Fruit fly (Drosophila melanogaster) whole organism, pupa: ENCODE measurements around the gene CG11149.

Experiments
- CG10348 ChIP-seq: fragments of 200-800 bp; sonication (Bioruptor generic); IDR thresholded peaks from 2 replicates; pipeline ENCODE4 v1.3.6; 2022; ENCODE audit warnings: missing biosample characterization, missing genetic modification characterization
- CG12605 ChIP-seq: fragments of 200-800 bp; sonication (Bioruptor generic); IDR thresholded peaks from 2 replicates; pipeline ENCODE4 v1.3.6; 2022; ENCODE audit warnings: missing biosample characterization, missing genetic modification characterization
- CG13204 ChIP-seq: fragments of 200-800 bp; sonication (Bioruptor generic); optimal IDR thresholded peaks from 2 replicates; lab custom pipeline; 2018; ENCODE audit warnings: missing biosample characterization, mild to moderate bottlenecking, missing genetic modification characterization, moderate library complexity
- CG14655 ChIP-seq: fragments of 200-800 bp; sonication (Bioruptor generic); optimal IDR thresholded peaks from 3 replicates; lab custom pipeline; 2017; ENCODE audit warnings: mild to moderate bottlenecking, missing biosample characterization, missing genetic modification reagents, missing genetic modification characterization
- CG15710 ChIP-seq: fragments of 200-800 bp; sonication (Bioruptor generic); optimal IDR thresholded peaks from 2 replicates; lab custom pipeline; 2018; ENCODE audit warnings: missing biosample characterization, mild to moderate bottlenecking, missing genetic modification characterization, moderate library complexity
- CG17806 ChIP-seq: fragments of 200-800 bp; sonication (Bioruptor generic); optimal IDR thresholded peaks from 2 replicates; lab custom pipeline; 2018; ENCODE audit warnings: missing biosample characterization, mild to moderate bottlenecking, missing genetic modification characterization, moderate library complexity
- CG32121 ChIP-seq: fragments of 200-800 bp; sonication (Bioruptor generic); IDR thresholded peaks from 2 replicates; pipeline ENCODE4 v1.3.6; 2022; ENCODE audit warnings: missing biosample characterization, missing genetic modification characterization
- CG34367 ChIP-seq: fragments of 200-800 bp; sonication (Bioruptor generic); optimal IDR thresholded peaks from 2 replicates; lab custom pipeline; 2018; ENCODE audit warnings: missing biosample characterization, mild to moderate bottlenecking, missing genetic modification characterization
- CG4496 ChIP-seq: fragments of 200-800 bp; sonication (Bioruptor generic); IDR thresholded peaks from 3 replicates; pipeline ENCODE4 v1.3.6; 2022; ENCODE audit warnings: missing biosample characterization, missing genetic modification characterization
- CG8159 ChIP-seq: fragments of 200-800 bp; sonication (Bioruptor generic); optimal IDR thresholded peaks from 3 replicates; lab custom pipeline; 2018; ENCODE audit warnings: missing biosample characterization, mild to moderate bottlenecking, missing genetic modification characterization, moderate library complexity
- CG8301 ChIP-seq: fragments of 200-800 bp; sonication (Bioruptor generic); optimal IDR thresholded peaks from 2 replicates; lab custom pipeline; 2018; ENCODE audit warnings: missing biosample characterization, mild to moderate bottlenecking, missing genetic modification characterization
- CG9948 ChIP-seq: fragments of 200-800 bp; sonication (Bioruptor generic); optimal IDR thresholded peaks from 2 replicates; lab custom pipeline; 2018; ENCODE audit warnings: missing biosample characterization, mild to moderate bottlenecking, missing genetic modification characterization, moderate library complexity
- D1 ChIP-seq: fragments of 200-800 bp; sonication (Bioruptor generic); optimal IDR thresholded peaks from 2 replicates; lab custom pipeline; 2018; ENCODE audit warnings: missing biosample characterization, mild to moderate bottlenecking, missing genetic modification characterization, moderate library complexity
- EcR ChIP-seq: fragments of 200-800 bp; sonication (Bioruptor generic); optimal IDR thresholded peaks from 3 replicates; lab custom pipeline; 2019; ENCODE audit warnings: missing biosample characterization, missing genetic modification characterization, mild to moderate bottlenecking, moderate library complexity, missing genetic modification reagents
- Ets98B ChIP-seq: fragments of 200-800 bp; sonication (Bioruptor generic); IDR thresholded peaks from 2 replicates; pipeline ENCODE4 v1.3.6; 2022; ENCODE audit warnings: missing biosample characterization, missing genetic modification characterization
- Pif1A ChIP-seq: fragments of 200-800 bp; sonication (Bioruptor generic); optimal IDR thresholded peaks from 3 replicates; lab custom pipeline; 2016; ENCODE audit warnings: missing biosample characterization, missing genetic modification characterization
- Pif1B ChIP-seq: fragments of 200-800 bp; sonication (Bioruptor generic); optimal IDR thresholded peaks from 3 replicates; lab custom pipeline; 2016; ENCODE audit warnings: missing biosample characterization, missing genetic modification characterization
- Snoo ChIP-seq: fragments of 200-800 bp; sonication (Bioruptor generic); optimal IDR thresholded peaks from 3 replicates; lab custom pipeline; 2017; ENCODE audit warnings: missing biosample characterization, mild to moderate bottlenecking, missing genetic modification characterization, inconsistent platforms
- fd96Ca ChIP-seq: fragments of 200-800 bp; sonication (Bioruptor generic); IDR thresholded peaks from 3 replicates; pipeline ENCODE4 v1.3.6; 2022; ENCODE audit warnings: missing biosample characterization, missing genetic modification characterization
- gl ChIP-seq: fragments of 200-800 bp; sonication (Bioruptor generic); optimal IDR thresholded peaks from 2 replicates; lab custom pipeline; 2018; ENCODE audit warnings: missing biosample characterization, mild to moderate bottlenecking, missing genetic modification characterization
- rn ChIP-seq: fragments of 200-800 bp; sonication (Bioruptor generic); IDR thresholded peaks from 2 replicates; pipeline ENCODE4 v1.3.6; 2022; ENCODE audit warnings: missing biosample characterization, missing genetic modification characterization

Gene CG11149

DNA sequence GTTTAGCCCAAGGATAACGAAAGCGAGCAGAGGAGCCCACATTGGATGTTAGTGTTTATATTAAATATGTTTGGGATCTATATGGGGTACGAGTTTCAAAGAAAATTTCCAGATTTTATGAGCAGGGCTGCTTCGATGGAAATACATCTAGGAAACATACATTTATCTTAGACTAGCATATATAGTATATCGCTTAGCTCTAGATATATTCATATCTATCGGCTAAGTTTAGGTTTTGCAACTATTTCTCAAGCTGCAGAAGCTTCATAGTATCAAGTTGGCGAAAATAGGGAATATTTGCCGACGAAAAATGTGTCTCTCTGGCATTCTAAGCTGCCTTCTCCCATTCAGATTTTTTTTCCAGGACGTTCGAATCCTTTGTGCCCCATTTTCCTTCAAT is 8.0 kb upstream of the CG11149 start, which contains the start of gene CG14006:
Gene CG14006, minus strand, starts transcription at position 101 of the 400 bp plus-strand sequence.
- TF ChIP-seq CG9948 (tag; lab: Kevin White, UChicago): no peak
- no peak for TF ChIP-seq gl (tag; lab: Kevin White, UChicago)
- no peak for TF ChIP-seq CG34367 (tag; lab: Kevin White, UChicago)
- TF ChIP-seq fd96Ca (GFP tag; lab: Robert Waterston, UW): no peak
- TF ChIP-seq CG13204 (GFP tag; lab: Kevin White, UChicago): no peak

- TF ChIP-seq EcR (GFP tag; lab: Kevin White, UChicago): no peak
- TF ChIP-seq Snoo (tag; lab: Kevin White, UChicago): no peak
- TF ChIP-seq rn: no peak
- TF ChIP-seq CG13204 (GFP tag; lab: Kevin White, UChicago): no peak
- TF ChIP-seq CG8301 (tag; lab: Kevin White, UChicago): no peak
- TF ChIP-seq CG10348 (GFP tag; lab: Robert Waterston, UW): no peak
Measured at dm6 chr2L:5726049-5726448, 5.3 kb upstream of the CG11149 start.

DNA sequence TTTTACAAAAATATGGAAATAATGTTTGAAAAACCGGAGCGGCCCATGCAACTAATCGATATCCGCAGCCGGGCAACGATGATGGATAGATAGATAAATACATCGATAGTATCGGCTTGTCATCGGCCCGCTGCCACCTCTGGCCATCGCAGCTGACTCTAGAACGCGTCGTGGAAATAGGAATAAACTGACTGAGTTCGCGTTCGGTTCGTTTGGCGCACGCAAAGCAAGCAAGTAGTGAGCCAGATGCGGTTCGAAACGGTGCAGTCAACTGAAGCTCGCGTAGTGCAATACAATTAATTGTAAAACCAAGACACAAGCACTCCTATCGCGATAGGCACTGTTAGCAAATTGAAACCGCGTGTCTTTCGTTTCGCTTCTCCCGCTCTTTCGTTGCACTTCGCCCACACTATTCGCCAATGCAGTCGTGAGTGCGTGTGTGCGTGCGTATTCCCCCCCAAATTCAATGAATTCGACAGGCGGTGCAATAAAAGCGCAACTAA is 3.9 kb upstream of the CG11149 start, which contains the start of gene CG11030:
Gene CG11030, plus strand, starts transcription at position 136 of the 503 bp plus-strand sequence.
- TF ChIP-seq rn (no peak), CG12605 (peak; percentile 18; the same call in 1 of the 2 replicates)

- TF ChIP-seq CG4496 (GFP tag; lab: Robert Waterston, UW) (peak; percentile 56; the same call in 2 of the 3 replicates), CG14655 (GFP tag; lab: Kevin White, UChicago) (no peak), fd96Ca (GFP tag; lab: Robert Waterston, UW) (no peak)
Measured at dm6 chr2L:5723859-5724475, 3.3 kb upstream of the CG11149 start.

DNA sequence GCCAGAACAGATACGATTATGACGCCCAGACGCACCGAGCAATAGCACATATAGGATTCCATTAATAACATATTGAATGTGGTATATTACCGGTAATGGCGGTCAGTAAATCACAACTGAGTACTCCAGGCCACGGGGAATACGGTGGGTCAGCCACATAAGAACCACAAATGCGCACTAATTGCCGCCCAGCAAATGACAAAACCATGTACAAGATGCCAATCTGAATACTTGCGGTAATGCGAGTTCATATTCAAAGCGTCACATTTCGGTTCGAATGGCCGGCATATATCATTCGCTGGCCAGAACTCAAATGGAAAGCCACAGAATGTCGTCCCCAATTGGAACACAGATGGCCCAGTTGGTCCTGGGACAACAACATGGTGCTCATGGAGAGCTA is 4.1 kb downstream of the CG11149 start, which contains the start of the genes CG14007 and CG34011:
Gene CG14007, minus strand, starts transcription at position 101 of the 400 bp plus-strand sequence.
Gene CG34011, plus strand, starts transcription at position 122 of the 400 bp plus-strand sequence.
- TF ChIP-seq Ets98B (GFP tag; lab: Robert Waterston, UW) (no peak), Pif1B (GFP tag; lab: Kevin White, UChicago) (no peak), CG12605 (no peak), CG14655 (GFP tag; lab: Kevin White, UChicago) (no peak), CG8159 (tag; lab: Kevin White, UChicago) (no peak), CG34367 (tag; lab: Kevin White, UChicago) (no peak), D1 (no peak), EcR (GFP tag; lab: Kevin White, UChicago) (no peak), Snoo (tag; lab: Kevin White, UChicago) (no peak), CG10348 (GFP tag; lab: Robert Waterston, UW) (no peak), CG13204 (GFP tag; lab: Kevin White, UChicago) (no peak), CG8301 (tag; lab: Kevin White, UChicago) (no peak), Pif1A (GFP tag; lab: Kevin White, UChicago) (no peak), CG9948 (tag; lab: Kevin White, UChicago) (no peak), fd96Ca (GFP tag; lab: Robert Waterston, UW) (no peak), gl (tag; lab: Kevin White, UChicago) (no peak), CG15710 (tag; lab: Kevin White, UChicago) (no peak), CG4496 (GFP tag; lab: Robert Waterston, UW) (no peak), rn (no peak), CG32121 (GFP tag; lab: Robert Waterston, UW) (no peak)

DNA sequence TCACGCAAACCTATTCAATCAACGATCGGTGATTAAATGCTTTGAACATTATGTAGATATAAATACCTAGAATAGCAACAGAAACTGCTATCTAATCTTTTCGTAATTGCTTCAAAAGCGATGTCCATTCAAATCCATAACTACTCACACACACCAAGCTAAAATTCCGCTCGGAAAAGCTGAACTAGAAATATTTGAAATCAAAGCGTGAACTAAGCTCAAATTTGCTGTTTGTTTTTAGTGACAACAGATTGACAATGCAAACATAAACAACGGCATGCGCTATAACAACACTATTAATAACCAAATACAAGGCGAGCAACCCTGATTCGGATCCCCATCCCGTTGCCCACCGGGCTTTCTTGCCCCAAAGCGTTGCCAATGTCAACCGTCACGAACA is 14.6 kb downstream of the CG11149 start, which contains the start of gene CG7236:
Gene CG7236, plus strand, starts transcription at position 301 of the 400 bp plus-strand sequence.
- TF ChIP-seq CG34367 (tag; lab: Kevin White, UChicago) (no peak), CG8159 (tag; lab: Kevin White, UChicago) (no peak), CG13204 (GFP tag; lab: Kevin White, UChicago) (no peak), Ets98B (GFP tag; lab: Robert Waterston, UW) (no peak), Pif1B (GFP tag; lab: Kevin White, UChicago) (no peak), CG10348 (GFP tag; lab: Robert Waterston, UW) (no peak), CG17806 (no peak), Snoo (tag; lab: Kevin White, UChicago) (no peak), CG4496 (GFP tag; lab: Robert Waterston, UW) (no peak), CG9948 (tag; lab: Kevin White, UChicago) (no peak), CG14655 (GFP tag; lab: Kevin White, UChicago) (no peak), CG8301 (tag; lab: Kevin White, UChicago) (no peak), CG12605 (no peak), Pif1A (GFP tag; lab: Kevin White, UChicago) (no peak), D1 (no peak), gl (tag; lab: Kevin White, UChicago) (no peak)
- TF ChIP-seq, all 21 proteins: peak for 0
